Fruit fly (Drosophila melanogaster) Kc167 (cell line): Measurements from ENCODE around the gene Gr28a.

Experiments used
- Sin3A ChIP-seq: fragments of >200 bp; optimal IDR thresholded peaks from 2 replicates; lab custom pipeline; 2018; ENCODE audit warnings: missing external identifiers
- h ChIP-seq: fragments of >200 bp; optimal IDR thresholded peaks from 3 replicates; lab custom pipeline; 2018; ENCODE audit warnings: missing external identifiers
- insv ChIP-seq: fragments of >200 bp; optimal IDR thresholded peaks from 3 replicates; lab custom pipeline; 2018; ENCODE audit warnings: missing external identifiers
- psq ChIP-seq: fragments of >200 bp; optimal IDR thresholded peaks from 2 replicates; lab custom pipeline; 2017; ENCODE audit warnings: missing external identifiers
- ttk ChIP-seq: sonication (Bioruptor generic); optimal IDR thresholded peaks from 2 replicates; lab custom pipeline; 2017; ENCODE audit warnings: missing external identifiers

DNA sequence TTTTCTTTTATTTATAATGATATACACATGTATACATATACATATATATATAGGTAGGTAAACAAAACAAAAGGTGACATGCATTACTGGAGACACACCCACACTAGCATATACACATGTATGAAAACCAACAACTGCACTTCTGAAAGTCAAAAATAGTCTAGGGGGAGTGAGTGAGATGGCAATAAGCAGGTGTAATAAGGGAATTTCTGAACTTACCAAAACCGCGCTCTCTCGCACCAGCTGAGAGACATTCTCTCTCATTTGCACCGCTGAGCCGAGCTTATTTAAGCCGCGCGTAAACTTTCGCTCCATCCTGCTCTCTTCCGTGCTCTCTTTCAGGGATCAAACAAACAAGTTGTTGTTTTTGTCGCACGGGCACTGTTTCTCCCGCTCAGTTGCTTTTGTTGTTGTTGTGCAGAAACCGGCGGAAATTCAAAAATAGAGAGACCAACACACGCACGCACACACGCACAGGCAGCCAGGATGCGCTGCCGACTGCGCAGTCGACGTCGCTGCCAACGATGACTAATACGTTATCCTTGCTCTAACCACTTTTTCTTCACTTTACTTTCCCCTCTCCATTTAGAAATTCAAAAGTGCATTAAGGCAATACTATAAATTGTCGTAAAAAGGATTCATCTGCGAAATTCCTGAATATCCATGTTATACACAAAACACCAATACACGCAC lies 41.4 kb upstream of the Gr28a start:
- no peak for TF ChIP-seq psq (lab: Kevin White, UChicago)
- TF ChIP-seq insv, result no peak
- TF ChIP-seq h (lab: Kevin White, UChicago), result no peak
- no peak for TF ChIP-seq ttk
- TF ChIP-seq Sin3A (lab: Kevin White, UChicago), result no peak
